Worm (Caenorhabditis elegans) whole organism, young adult: ENCODE data around the gene wdr-4.
A peak's percentile ranks its signal among the peaks of the same experiment; 100 is the strongest.

Source experiments
- C17E4.6 ChIP-seq: fragments of 200-800 bp; sonication (Bioruptor generic); IDR thresholded peaks from 2 replicates; pipeline ENCODE4 v1.3.6; 2022; ENCODE audit warnings: missing genetic modification reagents, missing genetic modification characterization, missing compliant biosample characterization
- F22D6.2 ChIP-seq: sonication (generic microtip); optimal IDR thresholded peaks from 2 replicates; lab custom pipeline; 2016; ENCODE audit warnings: mild to moderate bottlenecking, missing genetic modification characterization, missing compliant biosample characterization
- F23B12.7 ChIP-seq: sonication (generic microtip); optimal IDR thresholded peaks from 2 replicates; lab custom pipeline; 2017; ENCODE audit warnings: missing genetic modification characterization, mild to moderate bottlenecking, missing compliant biosample characterization, antibody characterized with exemption, moderate library complexity; ENCODE audit not compliant: insufficient read depth
- K12H6.12 ChIP-seq: fragments of 200-800 bp; sonication (Bioruptor generic); optimal IDR thresholded peaks from 2 replicates; lab custom pipeline; 2018; ENCODE audit warnings: mild to moderate bottlenecking, missing genetic modification characterization, missing compliant biosample characterization
- Y53F4B.3 ChIP-seq: fragments of 200-800 bp; sonication (Bioruptor generic); IDR thresholded peaks from 2 replicates; pipeline ENCODE4 v1.3.6; 2022; ENCODE audit warnings: missing genetic modification reagents, missing genetic modification characterization, missing compliant biosample characterization
- Y56A3A.18 ChIP-seq: fragments of 200-800 bp; sonication (Bioruptor generic); IDR thresholded peaks from 2 replicates; pipeline ENCODE4 v1.3.6; 2022; ENCODE audit warnings: missing genetic modification reagents, missing genetic modification characterization, missing compliant biosample characterization
- atf-7 ChIP-seq: sonication (generic microtip); optimal IDR thresholded peaks from 2 replicates; lab custom pipeline; 2017; ENCODE audit warnings: mild to moderate bottlenecking, missing genetic modification characterization, missing compliant biosample characterization
- attf-3 ChIP-seq: fragments of 200-800 bp; sonication (Bioruptor generic); conservative IDR thresholded peaks from 2 replicates; pipeline ENCODE4 v1.3.6; 2022; ENCODE audit warnings: missing genetic modification reagents, missing genetic modification characterization, missing compliant biosample characterization
- attf-5 ChIP-seq: fragments of 200-800 bp; sonication (Bioruptor generic); optimal IDR thresholded peaks from 2 replicates; lab custom pipeline; 2018; ENCODE audit warnings: mild to moderate bottlenecking, missing genetic modification characterization, missing compliant biosample characterization
- ceh-27 ChIP-seq: fragments of 200-800 bp; sonication (Bioruptor generic); optimal IDR thresholded peaks from 2 replicates; lab custom pipeline; 2018; ENCODE audit warnings: mild to moderate bottlenecking, missing genetic modification characterization, moderate library complexity, missing compliant biosample characterization
- ceh-58 ChIP-seq: fragments of 200-800 bp; sonication (Bioruptor generic); IDR thresholded peaks from 2 replicates; pipeline ENCODE4 v1.3.6; 2022; ENCODE audit warnings: missing genetic modification characterization, missing compliant biosample characterization
- ceh-91 ChIP-seq: fragments of 200-800 bp; sonication (Bioruptor generic); IDR thresholded peaks from 2 replicates; pipeline ENCODE4 v1.3.6; 2022; ENCODE audit warnings: missing genetic modification reagents, missing genetic modification characterization, missing compliant biosample characterization
- die-1 ChIP-seq: sonication (generic microtip); optimal IDR thresholded peaks from 2 replicates; lab custom pipeline; 2016; ENCODE audit warnings: missing genotype, mild to moderate bottlenecking, missing genetic modification characterization, missing compliant biosample characterization
- dpl-1 ChIP-seq: fragments of 150-350 bp; optimal IDR thresholded peaks from 2 replicates; lab custom pipeline; 2014; ENCODE audit warnings: missing biosample characterization, missing genetic modification reagents, missing genetic modification characterization
- efl-1 ChIP-seq: fragments of 150-350 bp; optimal IDR thresholded peaks from 2 replicates; lab custom pipeline; 2014; ENCODE audit warnings: missing biosample characterization, missing genetic modification reagents, missing genetic modification characterization
- egl-44 ChIP-seq: fragments of 200-800 bp; sonication (Bioruptor generic); IDR thresholded peaks from 2 replicates; pipeline ENCODE4 v1.3.6; 2022; ENCODE audit warnings: missing genetic modification reagents, missing genetic modification characterization, missing compliant biosample characterization
- egrh-3 ChIP-seq: fragments of 200-800 bp; sonication (Bioruptor generic); IDR thresholded peaks from 2 replicates; pipeline ENCODE4 v1.3.6; 2022; ENCODE audit warnings: missing genetic modification reagents, missing genetic modification characterization, missing compliant biosample characterization
- ekl-4 ChIP-seq: fragments of 200-800 bp; sonication (Bioruptor generic); IDR thresholded peaks from 2 replicates; pipeline ENCODE4 v1.3.6; 2022; ENCODE audit warnings: missing genetic modification reagents, missing genetic modification characterization, missing compliant biosample characterization
- hlh-12 ChIP-seq: sonication (generic microtip); optimal IDR thresholded peaks from 2 replicates; lab custom pipeline; 2016; ENCODE audit warnings: missing genetic modification characterization, missing compliant biosample characterization
- hmg-1.2 ChIP-seq: fragments of 200-800 bp; sonication (Bioruptor generic); IDR thresholded peaks from 2 replicates; pipeline ENCODE4 v1.3.6; 2022; ENCODE audit warnings: missing genetic modification reagents, missing genetic modification characterization, missing compliant biosample characterization
- let-526 ChIP-seq: fragments of 200-800 bp; sonication (Bioruptor generic); IDR thresholded peaks from 2 replicates; pipeline ENCODE4 v1.3.6; 2022; ENCODE audit warnings: missing genetic modification reagents, missing genetic modification characterization, missing compliant biosample characterization
- lin-35 ChIP-seq, 3 experiments: fragments of 150-350 bp in 2 of 3; sonication (generic microtip) in 1 of 3; optimal IDR thresholded peaks; 2 replicates each; lab custom pipeline; 2014 to 2018; ENCODE audit warnings: missing biosample characterization in 3 of 3, missing genetic modification characterization in 3 of 3, missing genetic modification reagents in 3 of 3
- lin-54 ChIP-seq: fragments of 200-800 bp; sonication (Bioruptor generic); optimal IDR thresholded peaks from 2 replicates; lab custom pipeline; 2018; ENCODE audit warnings: mild to moderate bottlenecking, missing genetic modification characterization, missing compliant biosample characterization
- lsl-1 ChIP-seq: fragments of 200-800 bp; sonication (Bioruptor generic); optimal IDR thresholded peaks from 2 replicates; lab custom pipeline; 2018; ENCODE audit warnings: mild to moderate bottlenecking, missing genetic modification characterization, moderate library complexity, missing compliant biosample characterization
- madf-10 ChIP-seq: sonication (generic microtip); optimal IDR thresholded peaks from 2 replicates; lab custom pipeline; 2016; ENCODE audit warnings: mild to moderate bottlenecking, missing genetic modification characterization, missing compliant biosample characterization
- madf-3 ChIP-seq: fragments of 200-800 bp; sonication (Bioruptor generic); IDR thresholded peaks from 2 replicates; pipeline ENCODE4 v1.3.6; 2022; ENCODE audit warnings: missing genetic modification reagents, missing genetic modification characterization, missing compliant biosample characterization
- madf-6 ChIP-seq: fragments of 200-800 bp; sonication (Bioruptor generic); IDR thresholded peaks from 2 replicates; pipeline ENCODE4 v1.3.6; 2022; ENCODE audit warnings: missing genetic modification reagents, missing genetic modification characterization, missing compliant biosample characterization
- madf-8 ChIP-seq: fragments of 200-800 bp; sonication (Bioruptor generic); conservative IDR thresholded peaks from 2 replicates; pipeline ENCODE4 v1.3.6; 2022; ENCODE audit warnings: missing genetic modification reagents, missing genetic modification characterization, missing compliant biosample characterization
- mcd-1 ChIP-seq: fragments of 200-800 bp; sonication (Bioruptor generic); IDR thresholded peaks from 2 replicates; pipeline ENCODE4 v1.3.6; 2022; ENCODE audit warnings: missing genetic modification reagents, missing genetic modification characterization, missing compliant biosample characterization
- mel-28 ChIP-seq: sonication (generic microtip); optimal IDR thresholded peaks from 2 replicates; lab custom pipeline; 2016; ENCODE audit warnings: borderline replicate concordance, mild to moderate bottlenecking, missing genetic modification characterization, missing compliant biosample characterization
- mxl-1 ChIP-seq: sonication (generic microtip); optimal IDR thresholded peaks from 2 replicates; lab custom pipeline; 2016; ENCODE audit warnings: missing genetic modification characterization, missing compliant biosample characterization
- nfya-1 ChIP-seq: sonication (generic microtip); optimal IDR thresholded peaks from 2 replicates; lab custom pipeline; 2017; ENCODE audit warnings: antibody characterized with exemption, missing compliant biosample characterization, missing genetic modification characterization, borderline replicate concordance; ENCODE audit not compliant: insufficient read depth
- nhr-80 ChIP-seq: sonication (generic microtip); optimal IDR thresholded peaks from 2 replicates; lab custom pipeline; 2016; ENCODE audit warnings: missing genetic modification characterization, missing compliant biosample characterization
- pha-4 ChIP-seq: fragments of 150-350 bp; sonication (generic microtip); optimal IDR thresholded peaks from 2 replicates; lab custom pipeline; 2014; ENCODE audit warnings: missing biosample characterization, missing genetic modification reagents, missing genetic modification characterization
- repo-1 ChIP-seq: sonication (generic microtip); optimal IDR thresholded peaks from 2 replicates; lab custom pipeline; 2017; ENCODE audit warnings: mild to moderate bottlenecking, missing genetic modification characterization, missing compliant biosample characterization
- snpc-3.4 ChIP-seq: sonication (generic microtip); optimal IDR thresholded peaks from 2 replicates; lab custom pipeline; 2017; ENCODE audit warnings: missing genetic modification characterization, mild to moderate bottlenecking, missing compliant biosample characterization, antibody characterized with exemption, moderate library complexity, missing genotype, missing genetic modification reagents
- tbp1 ChIP-seq: fragments of 200-800 bp; sonication (Bioruptor generic); optimal IDR thresholded peaks from 2 replicates; lab custom pipeline; 2018; ENCODE audit warnings: mild to moderate bottlenecking, missing genetic modification characterization, missing compliant biosample characterization
- tbx-9 ChIP-seq: sonication (generic microtip); optimal IDR thresholded peaks from 2 replicates; lab custom pipeline; 2016; ENCODE audit warnings: borderline replicate concordance, missing genetic modification characterization, inconsistent platforms, missing compliant biosample characterization
- ztf-18 ChIP-seq: sonication (generic microtip); optimal IDR thresholded peaks from 2 replicates; lab custom pipeline; 2016; ENCODE audit warnings: missing genotype, mild to moderate bottlenecking, missing genetic modification characterization, missing compliant biosample characterization

wdr-4 gene

DNA sequence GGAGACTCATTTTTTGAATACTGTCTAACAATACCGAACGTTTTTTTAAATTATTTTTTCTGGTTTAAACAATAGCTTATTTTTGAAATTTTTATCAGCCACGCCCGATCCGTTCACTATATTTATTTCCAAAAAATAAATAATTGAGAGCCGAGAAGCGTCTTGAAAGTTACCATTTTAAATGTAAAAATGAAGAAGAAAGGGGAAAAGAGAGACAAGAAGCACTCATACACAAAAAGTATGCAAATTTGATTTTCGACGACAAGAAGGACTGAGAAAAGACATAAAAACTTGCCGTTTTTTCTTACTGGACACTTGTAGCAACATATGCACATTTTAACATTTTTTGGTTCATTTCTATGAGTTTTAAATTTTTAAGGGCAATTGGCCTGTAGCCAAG is 43.8 kb upstream of the wdr-4 start (continued):
- TF ChIP-seq F23B12.7 (tag; lab: Kevin White, UChicago): no peak
- no peak for TF ChIP-seq nhr-80 (tag; lab: Kevin White, UChicago)
- TF ChIP-seq egl-44 (GFP tag; lab: Robert Waterston, UW): no peak
- TF ChIP-seq die-1: no peak
- TF ChIP-seq, all 124 proteins: peak for 0

DNA sequence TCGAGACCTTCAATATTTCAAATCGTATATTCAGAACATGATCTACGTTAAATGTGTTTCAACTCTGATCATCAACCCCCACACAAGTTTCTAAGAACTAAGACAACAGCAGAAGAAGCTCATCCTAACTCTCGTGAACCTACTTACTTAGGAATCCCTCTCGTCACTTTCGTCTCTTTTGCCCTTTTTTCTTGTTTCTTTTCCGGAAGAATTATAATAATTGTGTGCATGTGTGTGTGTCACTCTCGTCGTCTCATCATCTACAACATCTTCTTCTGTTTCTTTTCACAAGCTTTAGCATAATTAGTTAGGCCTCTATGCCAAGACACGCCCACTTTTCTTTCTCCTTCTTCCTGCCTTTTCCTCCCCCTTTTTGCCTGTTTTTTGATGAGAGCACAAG is 35.1 kb upstream of the wdr-4 start:
- TF ChIP-seq Y53F4B.3 (GFP tag; lab: Robert Waterston, UW): no peak
- no peak for TF ChIP-seq ztf-18 (tag; lab: Kevin White, UChicago)

DNA sequence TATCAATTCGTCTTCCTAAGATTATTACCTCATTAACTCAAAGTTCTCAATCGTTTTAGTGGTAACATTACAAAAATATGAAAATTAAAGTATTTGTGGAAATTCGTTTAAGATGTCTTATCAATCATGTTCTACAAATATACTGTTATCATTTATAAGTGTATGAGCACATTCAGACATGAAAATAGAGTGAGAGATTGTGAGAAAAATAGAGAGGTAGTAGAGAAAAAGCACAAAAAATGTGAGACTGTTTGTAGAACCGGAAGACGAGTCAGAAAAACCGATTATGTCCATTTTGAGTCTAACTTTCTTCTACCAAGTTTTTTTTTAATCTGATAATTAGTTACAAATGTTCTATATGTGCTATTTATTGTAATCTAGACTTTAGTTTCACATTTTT is 32.3 kb upstream of the wdr-4 start:
- TF ChIP-seq nhr-80 (tag; lab: Kevin White, UChicago): peak; percentile 85
- no peak for TF ChIP-seq mxl-1 (tag; lab: Kevin White, UChicago)

DNA sequence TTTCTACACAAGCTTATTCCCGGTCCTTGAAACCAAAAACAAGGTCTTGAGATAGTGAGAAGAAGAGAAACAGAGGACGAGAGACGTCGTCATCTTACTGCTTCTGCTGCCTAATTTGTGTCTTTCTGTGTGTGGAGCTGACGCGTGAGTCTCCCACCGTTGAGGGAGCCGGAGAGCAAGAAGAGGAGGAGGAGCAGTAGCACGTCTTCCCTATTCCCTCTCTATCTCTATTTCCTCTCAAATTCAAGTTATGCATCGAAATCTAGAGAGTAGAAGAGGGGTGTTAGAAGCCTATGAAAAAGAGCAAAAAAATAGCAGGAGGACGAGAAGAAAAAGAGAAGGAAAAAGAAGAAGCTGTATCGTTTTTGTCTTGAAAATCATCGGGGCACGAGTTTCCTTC is 30.4 kb upstream of the wdr-4 start:
- TF ChIP-seq K12H6.12 (tag; lab: Kevin White, UChicago) (peak; percentile 23), let-526 (no peak), hlh-12 (tag; lab: Kevin White, UChicago) (no peak), madf-3 (GFP tag; lab: Robert Waterston, UW) (peak; percentile 37; the same call in 1 of the 2 replicates), egrh-3 (GFP tag; lab: Robert Waterston, UW) (no peak), ceh-58 (GFP tag; lab: Robert Waterston, UW) (no peak), hmg-1.2 (peak; percentile 31; the same call in 1 of the 2 replicates), atf-7 (peak; percentile 6), ceh-27 (peak; percentile 54), madf-10 (tag; lab: Kevin White, UChicago) (no peak), lin-35 (GFP tag; optimal IDR thresholded peaks at IDR 0.05; lab: Kevin White, UChicago) (peak in 1 of 3 experiments; percentile 45)

DNA sequence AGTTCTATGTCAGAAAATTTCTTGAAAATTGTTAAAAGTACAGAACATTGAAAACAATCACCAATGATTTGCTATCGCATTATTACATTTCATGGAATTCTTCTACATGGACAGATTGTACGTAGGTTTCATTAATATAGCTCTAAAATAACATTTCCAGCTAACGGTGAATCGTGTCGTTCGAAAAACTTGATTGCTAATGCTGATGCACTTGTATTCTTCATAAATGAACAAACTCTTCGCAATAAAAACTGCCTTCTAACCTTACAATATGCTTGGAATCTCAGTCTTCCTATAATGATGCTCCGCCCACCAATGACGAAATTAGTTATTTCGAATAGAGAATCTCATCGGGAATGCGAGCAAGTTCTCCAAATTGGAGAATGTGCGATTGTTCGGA is 20.1 kb upstream of the wdr-4 start, which contains the start of gene F37A4.6:
TSS of gene F37A4.6 (plus strand) at position 301 of the 400 bp plus-strand sequence.
- TF ChIP-seq attf-5 (no peak), F22D6.2 (tag; lab: Kevin White, UChicago) (no peak)

DNA sequence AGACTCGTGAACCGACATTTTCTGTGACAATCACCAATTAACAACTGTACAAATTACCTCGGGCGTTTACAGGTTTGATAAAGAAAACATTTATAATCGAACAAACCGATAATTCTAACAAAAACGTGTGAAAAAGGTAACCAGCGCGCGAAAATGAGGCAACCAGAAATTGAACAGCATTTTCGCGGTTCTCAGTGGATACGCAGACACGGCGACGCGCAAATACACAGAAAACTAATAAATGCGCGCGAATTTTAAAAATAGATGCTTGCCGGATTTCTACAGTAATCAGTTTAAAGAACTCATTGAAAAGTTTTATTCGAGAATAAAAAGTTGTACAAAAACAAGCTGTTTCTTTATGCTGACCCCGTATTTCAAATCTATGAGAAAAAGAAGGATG is 15.6 kb upstream of the wdr-4 start, which contains the start of gene isw-1:
TSS of gene isw-1 (minus strand) at position 118 of the 400 bp plus-strand sequence.
- TF ChIP-seq ekl-4 (GFP tag; lab: Robert Waterston, UW) (peak; percentile 78), K12H6.12 (tag; lab: Kevin White, UChicago) (no peak), madf-8 (GFP tag; lab: Robert Waterston, UW) (peak; percentile 91), madf-6 (GFP tag; lab: Robert Waterston, UW) (peak; percentile 97), C17E4.6 (GFP tag; lab: Robert Waterston, UW) (0 out of 2 replicates have a peak, but pooled peaks have one; percentile 18), F23B12.7 (tag; lab: Kevin White, UChicago) (peak; percentile 47), attf-5 (peak; percentile 30), mcd-1 (peak; percentile 65; the same call in 1 of the 2 replicates), dpl-1 (GFP tag; lab: Kevin White, UChicago) (peak; percentile 98), tbp1 (no peak), mel-28 (tag; lab: Kevin White, UChicago) (no peak), lin-54 (peak; percentile 93), snpc-3.4 (tag; lab: Kevin White, UChicago) (peak; percentile 85), ceh-91 (GFP tag; lab: Robert Waterston, UW) (peak; percentile 92), madf-10 (tag; lab: Kevin White, UChicago) (no peak), nfya-1 (tag; lab: Kevin White, UChicago) (no peak), tbx-9 (no peak), Y56A3A.18 (GFP tag; lab: Robert Waterston, UW) (no peak), pha-4 (no peak), efl-1 (GFP tag; lab: Kevin White, UChicago) (peak; percentile 98), repo-1 (tag; lab: Kevin White, UChicago) (no peak), madf-3 (GFP tag; lab: Robert Waterston, UW) (peak; percentile 87), nhr-80 (tag; lab: Kevin White, UChicago) (no peak), attf-3 (peak; percentile 80), lin-35 (GFP tag; optimal IDR thresholded peaks at IDR 0.05; lab: Kevin White, UChicago) (peak in 2 of 3 experiments; percentile 76 to 92), lsl-1 (peak; percentile 75)
